Fruit fly (Drosophila melanogaster) whole organism, embryonic: Measurements from ENCODE around the gene Rabex-5.

Experiments
- Abd-B ChIP-seq: fragments of 200-800 bp; sonication (Bioruptor generic); optimal IDR thresholded peaks from 2 replicates; lab custom pipeline; 2018; ENCODE audit warnings: missing biosample characterization, mild to moderate bottlenecking, missing genetic modification characterization, moderate library complexity
- Asciz ChIP-seq: fragments of 200-800 bp; sonication (Bioruptor generic); optimal IDR thresholded peaks from 2 replicates; lab custom pipeline; 2017; ENCODE audit warnings: missing biosample characterization, mild to moderate bottlenecking, missing genetic modification characterization, missing genetic modification reagents
- CG10267 ChIP-seq: fragments of 200-800 bp; sonication (Bioruptor generic); optimal IDR thresholded peaks from 2 replicates; lab custom pipeline; 2018; ENCODE audit warnings: missing biosample characterization, mild to moderate bottlenecking, missing genetic modification characterization, moderate library complexity
- CG10959 ChIP-seq: fragments of 200-800 bp; sonication (Bioruptor generic); IDR thresholded peaks from 2 replicates; pipeline ENCODE4 v1.3.6; 2022; ENCODE audit warnings: missing biosample characterization, missing genetic modification characterization
- CG11085 ChIP-seq: fragments of 200-800 bp; sonication (Bioruptor generic); IDR thresholded peaks from 2 replicates; pipeline ENCODE4 v1.3.6; 2022; ENCODE audit warnings: missing biosample characterization, missing genetic modification characterization
- CG14710 ChIP-seq: fragments of 200-800 bp; sonication (Bioruptor generic); optimal IDR thresholded peaks from 3 replicates; lab custom pipeline; 2019; ENCODE audit warnings: missing biosample characterization, mild to moderate bottlenecking, missing genetic modification characterization, moderate library complexity
- CG15514 ChIP-seq: fragments of 200-800 bp; sonication (Bioruptor generic); optimal IDR thresholded peaks from 3 replicates; lab custom pipeline; 2017; ENCODE audit warnings: missing biosample characterization, missing genetic modification characterization, mild to moderate bottlenecking, moderate library complexity, missing genetic modification reagents
- CG15696 ChIP-seq: fragments of 200-800 bp; sonication (Bioruptor generic); optimal IDR thresholded peaks from 2 replicates; lab custom pipeline; 2019; ENCODE audit warnings: missing biosample characterization, mild to moderate bottlenecking, missing genetic modification characterization, moderate library complexity
- CG2712 ChIP-seq: fragments of 200-800 bp; optimal IDR thresholded peaks from 3 replicates; lab custom pipeline; 2019; ENCODE audit warnings: missing biosample characterization, mild to moderate bottlenecking, missing genetic modification characterization, moderate library complexity
- CG31365 ChIP-seq: fragments of 200-800 bp; sonication (Bioruptor generic); optimal IDR thresholded peaks from 2 replicates; lab custom pipeline; 2018; ENCODE audit warnings: missing biosample characterization, mild to moderate bottlenecking, missing genetic modification characterization
- CG33213 ChIP-seq: fragments of 200-800 bp; sonication (Bioruptor generic); optimal IDR thresholded peaks from 3 replicates; lab custom pipeline; 2016; ENCODE audit warnings: missing biosample characterization, missing genetic modification characterization
- CG34376 ChIP-seq: fragments of 200-800 bp; sonication (Bioruptor generic); optimal IDR thresholded peaks from 2 replicates; lab custom pipeline; 2018; ENCODE audit warnings: missing biosample characterization, mild to moderate bottlenecking, missing genetic modification characterization
- CG3838 ChIP-seq: fragments of 200-800 bp; sonication (Bioruptor generic); optimal IDR thresholded peaks from 3 replicates; lab custom pipeline; 2016; ENCODE audit warnings: missing biosample characterization, missing genetic modification characterization
- CG3847 ChIP-seq: fragments of 200-800 bp; sonication (Bioruptor generic); IDR thresholded peaks from 2 replicates; pipeline ENCODE4 v1.3.6; 2022; ENCODE audit warnings: missing biosample characterization, missing genetic modification characterization
- CG43689 ChIP-seq: fragments of 200-800 bp; sonication (Bioruptor generic); IDR thresholded peaks from 2 replicates; pipeline ENCODE4 v1.3.6; 2022; ENCODE audit warnings: missing biosample characterization, missing genetic modification characterization
- CG4404 ChIP-seq: fragments of 200-800 bp; sonication (Bioruptor generic); IDR thresholded peaks from 2 replicates; pipeline ENCODE4 v1.3.6; 2022; ENCODE audit warnings: missing biosample characterization, missing genetic modification characterization
- CG4730 ChIP-seq: fragments of 200-800 bp; sonication (Bioruptor generic); IDR thresholded peaks from 2 replicates; pipeline ENCODE4 v1.3.6; 2022; ENCODE audit warnings: missing biosample characterization, missing genetic modification characterization
- CG6765 ChIP-seq: fragments of 200-800 bp; sonication (Bioruptor generic); optimal IDR thresholded peaks from 3 replicates; lab custom pipeline; 2017; ENCODE audit warnings: missing biosample characterization, mild to moderate bottlenecking, missing genetic modification characterization
- CG7357 ChIP-seq: fragments of 200-800 bp; sonication (Bioruptor generic); IDR thresholded peaks from 3 replicates; pipeline ENCODE4 v1.3.6; 2022; ENCODE audit warnings: missing biosample characterization, missing genetic modification characterization
- CG8089 ChIP-seq: fragments of 200-800 bp; sonication (Bioruptor generic); optimal IDR thresholded peaks from 3 replicates; lab custom pipeline; 2016; ENCODE audit warnings: missing biosample characterization, missing genetic modification characterization
- CG8281 ChIP-seq: fragments of 200-800 bp; sonication (Bioruptor generic); optimal IDR thresholded peaks from 2 replicates; lab custom pipeline; 2018; ENCODE audit warnings: missing biosample characterization, mild to moderate bottlenecking, missing genetic modification characterization, moderate library complexity
- CHES-1-like ChIP-seq: fragments of 200-800 bp; sonication (Bioruptor generic); optimal IDR thresholded peaks from 2 replicates; lab custom pipeline; 2016; ENCODE audit warnings: missing biosample characterization, missing genetic modification characterization
- Camta ChIP-seq: fragments of 200-800 bp; sonication (Bioruptor generic); optimal IDR thresholded peaks from 2 replicates; lab custom pipeline; 2016; ENCODE audit warnings: missing biosample characterization, missing genetic modification characterization
- Dip2 ChIP-seq: fragments of 200-800 bp; sonication (Bioruptor generic); IDR thresholded peaks from 2 replicates; pipeline ENCODE4 v1.3.6; 2022; ENCODE audit warnings: missing biosample characterization, missing genetic modification characterization
- Gug ChIP-seq: fragments of 200-800 bp; sonication (Bioruptor generic); IDR thresholded peaks from 4 replicates; pipeline ENCODE4 v1.3.6; 2022; ENCODE audit warnings: missing biosample characterization, missing genetic modification characterization
- HLH54F ChIP-seq: fragments of 200-800 bp; sonication (Bioruptor generic); optimal IDR thresholded peaks from 3 replicates; lab custom pipeline; 2016; ENCODE audit warnings: missing biosample characterization, missing genetic modification characterization
- Hmr ChIP-seq: fragments of 200-800 bp; sonication (Bioruptor generic); optimal IDR thresholded peaks from 3 replicates; lab custom pipeline; 2017; ENCODE audit warnings: mild to moderate bottlenecking, missing biosample characterization, missing genetic modification reagents, missing genetic modification characterization
- Med ChIP-seq: fragments of 200-800 bp; sonication (Bioruptor generic); peaks from one replicate; lab custom pipeline; 2016; ENCODE audit warnings: missing biosample characterization, missing genetic modification characterization, mild to moderate bottlenecking, inconsistent platforms, moderate library complexity
- Mes4 ChIP-seq: fragments of 200-800 bp; sonication (Bioruptor generic); optimal IDR thresholded peaks from 2 replicates; lab custom pipeline; 2016; ENCODE audit warnings: missing biosample characterization, missing genetic modification characterization
- Xbp1 ChIP-seq: fragments of 200-800 bp; sonication (Bioruptor generic); optimal IDR thresholded peaks from 3 replicates; lab custom pipeline; 2016; ENCODE audit warnings: missing biosample characterization, mild to moderate bottlenecking, missing genetic modification characterization
- aop ChIP-seq: fragments of 200-800 bp; sonication (Bioruptor generic); IDR thresholded peaks from 2 replicates; pipeline ENCODE4 v1.3.6; 2022; ENCODE audit warnings: missing biosample characterization, missing genetic modification characterization
- bab2 ChIP-seq: fragments of 200-800 bp; sonication (Bioruptor generic); optimal IDR thresholded peaks from 2 replicates; lab custom pipeline; 2016; ENCODE audit warnings: missing biosample characterization, missing genetic modification characterization
- bowl ChIP-seq: fragments of 200-800 bp; sonication (Bioruptor generic); IDR thresholded peaks from 2 replicates; pipeline ENCODE4 v1.3.6; 2022; ENCODE audit warnings: missing biosample characterization, missing genetic modification characterization
- br ChIP-seq: fragments of >200 bp; optimal IDR thresholded peaks from 2 replicates; lab custom pipeline; 2017
- cato ChIP-seq: fragments of 200-800 bp; sonication (Bioruptor generic); optimal IDR thresholded peaks from 2 replicates; lab custom pipeline; 2016; ENCODE audit warnings: missing biosample characterization, missing genetic modification characterization, borderline replicate concordance
- da ChIP-seq: fragments of 200-800 bp; sonication (Bioruptor generic); optimal IDR thresholded peaks from 2 replicates; lab custom pipeline; 2016; ENCODE audit warnings: missing biosample characterization, missing genetic modification characterization
- dpn ChIP-seq, 2 experiments: fragments of 200-800 bp; sonication (Bioruptor generic); optimal IDR thresholded peaks; 3 replicates each; lab custom pipeline; 2016; ENCODE audit warnings: missing biosample characterization in 2 of 2, missing genetic modification characterization in 2 of 2
- emc ChIP-seq: fragments of 200-800 bp; sonication (Bioruptor generic); optimal IDR thresholded peaks from 2 replicates; lab custom pipeline; 2016; ENCODE audit warnings: missing biosample characterization, missing genetic modification characterization
- fd102C ChIP-seq: fragments of 200-800 bp; sonication (Bioruptor generic); optimal IDR thresholded peaks from 2 replicates; lab custom pipeline; 2018; ENCODE audit warnings: missing biosample characterization, mild to moderate bottlenecking, missing genetic modification characterization, moderate library complexity
- fd3F ChIP-seq: fragments of 200-800 bp; sonication (Bioruptor generic); optimal IDR thresholded peaks from 2 replicates; lab custom pipeline; 2018; ENCODE audit warnings: missing biosample characterization, mild to moderate bottlenecking, missing genetic modification characterization, moderate library complexity
- gcm2 ChIP-seq: fragments of 200-800 bp; sonication (Bioruptor generic); optimal IDR thresholded peaks from 2 replicates; lab custom pipeline; 2016; ENCODE audit warnings: missing biosample characterization, missing genetic modification characterization
- lilli ChIP-seq: fragments of 200-800 bp; sonication (Bioruptor generic); optimal IDR thresholded peaks from 3 replicates; lab custom pipeline; 2016; ENCODE audit warnings: missing biosample characterization, missing genetic modification characterization
- maf-S ChIP-seq: fragments of 200-800 bp; sonication (Bioruptor generic); optimal IDR thresholded peaks from 2 replicates; lab custom pipeline; 2016; ENCODE audit warnings: missing biosample characterization, missing genetic modification characterization
- peb ChIP-seq: fragments of 200-800 bp; sonication (Bioruptor generic); IDR thresholded peaks from 2 replicates; pipeline ENCODE4 v1.3.6; 2022; ENCODE audit warnings: missing biosample characterization, missing genetic modification characterization
- pnt ChIP-seq: fragments of 200-800 bp; sonication (Bioruptor generic); optimal IDR thresholded peaks from 3 replicates; lab custom pipeline; 2016; ENCODE audit warnings: missing biosample characterization, missing genetic modification characterization
- row ChIP-seq: fragments of 200-800 bp; sonication (Bioruptor generic); IDR thresholded peaks from 3 replicates; pipeline ENCODE4 v1.3.6; 2022; ENCODE audit warnings: missing biosample characterization, missing genetic modification characterization
- run ChIP-seq: fragments of 200-800 bp; sonication (Bioruptor generic); optimal IDR thresholded peaks from 3 replicates; lab custom pipeline; 2018; ENCODE audit warnings: missing biosample characterization, mild to moderate bottlenecking, missing genetic modification characterization
- sens ChIP-seq: fragments of 200-800 bp; sonication (Bioruptor generic); peaks from one replicate; lab custom pipeline; 2016; ENCODE audit warnings: missing biosample characterization, missing genetic modification characterization
- so ChIP-seq: fragments of 200-800 bp; sonication (Bioruptor generic); IDR thresholded peaks from 3 replicates; pipeline ENCODE4 v1.3.6; 2022; ENCODE audit warnings: missing biosample characterization, missing genetic modification characterization
- sr ChIP-seq: fragments of 200-800 bp; sonication (Bioruptor generic); IDR thresholded peaks from 3 replicates; pipeline ENCODE4 v1.3.6; 2022; ENCODE audit warnings: missing biosample characterization, missing genetic modification characterization
- stc ChIP-seq: fragments of 200-800 bp; sonication (Bioruptor generic); IDR thresholded peaks from 2 replicates; pipeline ENCODE4 v1.3.6; 2022; ENCODE audit warnings: missing biosample characterization, missing genetic modification characterization
- toy ChIP-seq: fragments of 200-800 bp; sonication (Bioruptor generic); IDR thresholded peaks from 2 replicates; pipeline ENCODE4 v1.3.6; 2022; ENCODE audit warnings: missing biosample characterization, missing genetic modification characterization
- z ChIP-seq: fragments of 200-800 bp; sonication (Bioruptor generic); IDR thresholded peaks from 3 replicates; pipeline ENCODE4 v1.3.6; 2022; ENCODE audit warnings: missing biosample characterization, missing genetic modification characterization

Gene Rabex-5

dm6 chr3L:1298509-1298908 lies 2.8 kb downstream of the Rabex-5 start, which contains the start of gene scf (continued):
- no peak for TF ChIP-seq Asciz (GFP tag; lab: Kevin White, UChicago)
- TF ChIP-seq fd102C (GFP tag; lab: Kevin White, UChicago), result no peak
- no peak for TF ChIP-seq dpn (GFP tag; optimal IDR thresholded peaks at IDR 0.05; lab: Kevin White, UChicago)
- TF ChIP-seq br (lab: Kevin White, UChicago), result no peak
- TF ChIP-seq CG33213, result peak; percentile 13
- TF ChIP-seq CG15696, result no peak
- no peak for TF ChIP-seq Hmr (GFP tag; lab: Kevin White, UChicago)
- no peak for TF ChIP-seq bab2 (GFP tag; lab: Kevin White, UChicago)
- TF ChIP-seq Mes4 (GFP tag; lab: Kevin White, UChicago), result no peak
- no peak for TF ChIP-seq CHES-1-like (GFP tag; lab: Kevin White, UChicago)
- no peak; the same call in 3 of the 4 replicates for TF ChIP-seq Gug (GFP tag; lab: Robert Waterston, UW)
- no peak for TF ChIP-seq Dip2 (GFP tag; lab: Robert Waterston, UW)
- TF ChIP-seq stc (GFP tag; lab: Robert Waterston, UW), result no peak
- no peak for TF ChIP-seq peb
- peak; percentile 70 for TF ChIP-seq sens (GFP tag; lab: Kevin White, UChicago)
- TF ChIP-seq cato (GFP tag; lab: Kevin White, UChicago), result no peak
- no peak for TF ChIP-seq maf-S (GFP tag; lab: Kevin White, UChicago)
- TF ChIP-seq CG6765 (GFP tag; lab: Kevin White, UChicago), result no peak
- no peak for TF ChIP-seq da (GFP tag; lab: Kevin White, UChicago)
- no peak for TF ChIP-seq toy (GFP tag; lab: Robert Waterston, UW)
- no peak for TF ChIP-seq Camta (GFP tag; lab: Kevin White, UChicago)
- no peak for TF ChIP-seq CG11085
- TF ChIP-seq CG8281 (tag; lab: Kevin White, UChicago), result no peak
- peak; percentile 11 for TF ChIP-seq CG2712 (tag; lab: Kevin White, UChicago)
- peak; percentile 53; the same call in 2 of the 3 replicates for TF ChIP-seq CG7357
- TF ChIP-seq row (GFP tag; lab: Robert Waterston, UW), result peak; percentile 60
- TF ChIP-seq CG10959 (GFP tag; lab: Robert Waterston, UW), result no peak
- TF ChIP-seq pnt (GFP tag; lab: Kevin White, UChicago), result no peak
- no peak for TF ChIP-seq CG8089
- no peak for TF ChIP-seq HLH54F (GFP tag; lab: Kevin White, UChicago)
- no peak for TF ChIP-seq CG4730 (GFP tag; lab: Robert Waterston, UW)
- no peak for TF ChIP-seq Abd-B (GFP tag; lab: Kevin White, UChicago)
- no peak for TF ChIP-seq gcm2 (GFP tag; lab: Kevin White, UChicago)
- no peak for TF ChIP-seq CG43689 (GFP tag; lab: Robert Waterston, UW)
- TF ChIP-seq CG14710 (tag; lab: Kevin White, UChicago), result peak; percentile 36
- no peak for TF ChIP-seq run
- TF ChIP-seq emc (GFP tag; lab: Kevin White, UChicago), result no peak
- TF ChIP-seq Med (GFP tag; lab: Kevin White, UChicago), result peak; percentile 73
- no peak for TF ChIP-seq Xbp1 (GFP tag; lab: Kevin White, UChicago)
- TF ChIP-seq CG3847 (GFP tag; lab: Robert Waterston, UW), result peak; percentile 48
- peak; percentile 17 for TF ChIP-seq CG10267 (tag; lab: Kevin White, UChicago)
- no peak for TF ChIP-seq so (GFP tag; lab: Robert Waterston, UW)
- TF ChIP-seq CG3838, result no peak
- TF ChIP-seq bowl (GFP tag; lab: Robert Waterston, UW), result 0 out of 2 replicates have a peak, but pooled peaks have one; percentile 7
- TF ChIP-seq CG34376 (GFP tag; lab: Kevin White, UChicago), result peak; percentile 55
- no peak for TF ChIP-seq CG31365 (tag; lab: Kevin White, UChicago)
- peak; percentile 57; the same call in 1 of the 3 replicates for TF ChIP-seq z
- no peak for TF ChIP-seq sr
- no peak for TF ChIP-seq lilli (GFP tag; lab: Kevin White, UChicago)
- no peak for TF ChIP-seq CG4404 (GFP tag; lab: Robert Waterston, UW)
- no peak for TF ChIP-seq aop
- TF ChIP-seq CG15514 (GFP tag; lab: Kevin White, UChicago), result peak; percentile 96
- TF ChIP-seq fd3F (GFP tag; lab: Kevin White, UChicago), result no peak
